Fruit fly (Drosophila melanogaster): ENCODE results near the gene AIF.

Gene AIF

dm6 chr2L:2202018-2202852, 50.7 kb downstream of the AIF start (continued):
- TF ChIP-seq slou (GFP tag; optimal IDR thresholded peaks at IDR 0.05): peak; percentile 78
- TF ChIP-seq slp2 (GFP tag; optimal IDR thresholded peaks at IDR 0.05): peak; percentile 98
- TF ChIP-seq inv (GFP tag; IDR thresholded peaks at IDR 0.05; ENCODE audit: partially characterized antibody): peak; percentile 51; the same call in 1 of the 2 replicates
- TF ChIP-seq CG4360 (GFP tag; IDR thresholded peaks at IDR 0.05): peak; percentile 93
- TF ChIP-seq CG32767 (GFP tag; IDR thresholded peaks at IDR 0.05): peak; percentile 99
- peak; percentile 93 for TF ChIP-seq C15 (GFP tag; IDR thresholded peaks at IDR 0.05)
- TF ChIP-seq CG2712 (tag; optimal IDR thresholded peaks at IDR 0.05): peak; percentile 100
- peak; percentile 99 for TF ChIP-seq Camta (GFP tag; optimal IDR thresholded peaks at IDR 0.05)
- no peak for TF ChIP-seq CG34224 (GFP tag; IDR thresholded peaks at IDR 0.05; ENCODE audit: partially characterized antibody)
- peak; percentile 100 for TF ChIP-seq CG17328 (GFP tag; IDR thresholded peaks at IDR 0.05)
- TF ChIP-seq gt (GFP tag; IDR thresholded peaks at IDR 0.05): peak; percentile 99
- TF ChIP-seq caup (GFP tag; optimal IDR thresholded peaks at IDR 0.05; ENCODE audit: severe bottlenecking): peak; percentile 87
- peak; percentile 93 for TF ChIP-seq CG17802 (tag; optimal IDR thresholded peaks at IDR 0.05)
- peak; percentile 98 for TF ChIP-seq crol (GFP tag; IDR thresholded peaks at IDR 0.05)
- TF ChIP-seq CG9876 (GFP tag; optimal IDR thresholded peaks at IDR 0.05): peak; percentile 87
- peak; percentile 97 for TF ChIP-seq Abd-B (GFP tag; optimal IDR thresholded peaks at IDR 0.05)
- TF ChIP-seq gfzf (GFP tag; optimal IDR thresholded peaks at IDR 0.05): peak; percentile 31
- peak; percentile 100 for TF ChIP-seq Awh (GFP tag; IDR thresholded peaks at IDR 0.05)
- TF ChIP-seq YL-1 (GFP tag; optimal IDR thresholded peaks at IDR 0.05): peak; percentile 94
- peak; percentile 99 for TF ChIP-seq corto (GFP tag; optimal IDR thresholded peaks at IDR 0.05)
- TF ChIP-seq dmrt99B (tag; optimal IDR thresholded peaks at IDR 0.05): peak; percentile 99
- TF ChIP-seq Stat92E (GFP tag; optimal IDR thresholded peaks at IDR 0.05): peak in 1 of 3 experiments; percentile 100
- peak; percentile 98 for TF ChIP-seq Max (GFP tag; optimal IDR thresholded peaks at IDR 0.05)
- peak; percentile 79 for TF ChIP-seq gsb (GFP tag; IDR thresholded peaks at IDR 0.05)
- peak; percentile 99 for TF ChIP-seq CG8924 (tag; optimal IDR thresholded peaks at IDR 0.05)
- peak; percentile 100 for TF ChIP-seq vvl (GFP tag; IDR thresholded peaks at IDR 0.05)
- TF ChIP-seq HmgZ (tag; optimal IDR thresholded peaks at IDR 0.05): peak; percentile 96
- peak; percentile 97 for TF ChIP-seq CG17568 (GFP tag; optimal IDR thresholded peaks at IDR 0.05)
- peak; percentile 92 for TF ChIP-seq eyg (GFP tag; optimal IDR thresholded peaks at IDR 0.05)
- peak; percentile 99 for TF ChIP-seq CG13424 (tag; optimal IDR thresholded peaks at IDR 0.05)
- peak; percentile 98 for TF ChIP-seq run (tag; optimal IDR thresholded peaks at IDR 0.05)
- TF ChIP-seq Tbp (GFP tag; optimal IDR thresholded peaks at IDR 0.05): no peak
- TF ChIP-seq yki (optimal IDR thresholded peaks at IDR 0.05): peak; percentile 62
- peak; percentile 92 for TF ChIP-seq Dek (tag; optimal IDR thresholded peaks at IDR 0.05)
- TF ChIP-seq ash1 (GFP tag; optimal IDR thresholded peaks at IDR 0.05): peak; percentile 23
- TF ChIP-seq aop (GFP tag; IDR thresholded peaks at IDR 0.05): peak; percentile 98
- TF ChIP-seq CG8089 (GFP tag; optimal IDR thresholded peaks at IDR 0.05): peak; percentile 98
- TF ChIP-seq her (GFP tag; optimal IDR thresholded peaks at IDR 0.05): peak; percentile 92
- peak; percentile 98 for TF ChIP-seq jumu (GFP tag; optimal IDR thresholded peaks at IDR 0.05)
- TF ChIP-seq sc (optimal IDR thresholded peaks at IDR 0.05): no peak
- TF ChIP-seq sc (GFP tag; optimal IDR thresholded peaks at IDR 0.05): peak; percentile 100
- peak; percentile 100 for TF ChIP-seq CG9727 (GFP tag; optimal IDR thresholded peaks at IDR 0.05)
- peak; percentile 100 for TF ChIP-seq az2 (GFP tag; optimal IDR thresholded peaks at IDR 0.05)
- peak; percentile 99 for TF ChIP-seq CG10462 (GFP tag; optimal IDR thresholded peaks at IDR 0.05)
- peak; percentile 93 for TF ChIP-seq CG3838 (GFP tag; optimal IDR thresholded peaks at IDR 0.05)
- TF ChIP-seq Mad (GFP tag; optimal IDR thresholded peaks at IDR 0.05): peak; percentile 98
- peak; percentile 98 for TF ChIP-seq CG12104 (GFP tag; optimal IDR thresholded peaks at IDR 0.05)
- TF ChIP-seq TFAM (GFP tag; optimal IDR thresholded peaks at IDR 0.05): peak; percentile 97
- TF ChIP-seq sim (GFP tag; IDR thresholded peaks at IDR 0.05): peak; percentile 99
